Worm (Caenorhabditis elegans) whole organism, early embryonic: ENCODE data around the gene nas-19.

Experiments
- B0310.2 ChIP-seq: sonication (generic microtip); optimal IDR thresholded peaks from 2 replicates; lab custom pipeline; 2016; ENCODE audit warnings: mild to moderate bottlenecking, missing genetic modification characterization, missing compliant biosample characterization
- aly-1 ChIP-seq: sonication (generic microtip); optimal IDR thresholded peaks from 2 replicates; lab custom pipeline; 2016; ENCODE audit warnings: missing genetic modification characterization, missing compliant biosample characterization
- ama-1 ChIP-seq: fragments of 150-350 bp; optimal IDR thresholded peaks from 2 replicates; lab custom pipeline; 2014
- hmbx-1 ChIP-seq: sonication (generic microtip); optimal IDR thresholded peaks from 2 replicates; lab custom pipeline; 2016; ENCODE audit warnings: mild to moderate bottlenecking, missing genetic modification characterization, missing compliant biosample characterization
- hmg-4 ChIP-seq: fragments of 200-800 bp; sonication (Bioruptor generic); optimal IDR thresholded peaks from 2 replicates; lab custom pipeline; 2018; ENCODE audit warnings: mild to moderate bottlenecking, missing genetic modification characterization, missing compliant biosample characterization
- scrt-1 ChIP-seq: fragments of 200-800 bp; sonication (Bioruptor generic); IDR thresholded peaks from 2 replicates; pipeline ENCODE4 v1.3.6; 2022; ENCODE audit warnings: missing genetic modification characterization, missing compliant biosample characterization
- tbx-11 ChIP-seq: fragments of 200-800 bp; sonication (Bioruptor generic); IDR thresholded peaks from 2 replicates; pipeline ENCODE4 v1.3.6; 2022; ENCODE audit warnings: missing genetic modification characterization, missing compliant biosample characterization

DNA sequence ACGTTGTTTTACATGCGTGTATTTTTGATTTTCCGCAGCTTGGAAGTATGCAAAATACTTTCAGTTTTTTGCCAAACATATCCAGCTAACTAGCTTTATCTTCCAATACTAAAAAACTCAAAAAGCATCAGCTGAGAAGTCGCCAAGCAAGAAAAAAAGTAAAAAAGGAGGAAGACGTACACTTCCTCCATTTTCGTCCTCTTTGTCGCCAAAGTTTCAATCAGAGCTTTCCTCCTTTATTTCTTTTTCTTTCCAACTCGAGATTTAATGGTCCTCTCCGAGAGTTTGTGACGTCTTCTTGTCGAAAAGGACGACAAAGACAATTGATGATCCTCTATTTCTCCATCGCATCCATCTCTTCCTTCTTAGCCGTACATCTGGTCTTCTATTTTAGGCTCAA lies 21.9 kb downstream of the nas-19 start:
- no peak for TF ChIP-seq B0310.2 (tag; lab: Kevin White, UChicago)
- no peak for TF ChIP-seq ama-1
- no peak for TF ChIP-seq aly-1 (tag; lab: Kevin White, UChicago)
- TF ChIP-seq tbx-11 (GFP tag; lab: Robert Waterston, UW) = no peak
- no peak for TF ChIP-seq hmbx-1 (tag; lab: Kevin White, UChicago)
- TF ChIP-seq hmg-4 = no peak
- no peak for TF ChIP-seq scrt-1 (GFP tag; lab: Robert Waterston, UW)
